Worm (Caenorhabditis elegans): ENCODE measurements around the gene col-91.

DNA sequence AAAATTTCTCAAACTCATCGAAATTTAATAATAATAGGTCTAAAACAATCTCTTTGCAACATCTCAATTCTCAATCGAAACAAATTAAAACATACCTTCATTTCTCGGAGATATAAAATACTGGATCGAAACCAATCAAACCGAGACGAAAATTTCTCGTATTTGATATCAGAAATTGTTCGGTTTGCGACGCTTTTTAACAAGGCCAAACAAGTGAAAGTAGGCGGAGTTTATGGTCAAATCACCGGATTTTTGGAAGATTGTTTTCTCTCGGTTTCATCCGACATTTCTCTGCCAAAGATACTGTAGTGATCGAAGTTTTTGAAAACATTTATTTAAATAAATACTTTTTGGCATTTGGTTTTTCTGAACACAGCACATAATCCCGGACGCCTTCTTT lies 28.1 kb downstream of the col-91 start, which contains the start of gene C02F5.14:
- no peak for TF ChIP-seq snpc-4 (tag; optimal IDR thresholded peaks at IDR 0.05)
- TF ChIP-seq ama-1 (optimal IDR thresholded peaks at IDR 0.05): no peak
- no peak for TF ChIP-seq mab-5 (tag; optimal IDR thresholded peaks at IDR 0.05)
- no peak for TF ChIP-seq unc-62 (GFP tag; optimal IDR thresholded peaks at IDR 0.05)
- TF ChIP-seq nhr-6 (tag; optimal IDR thresholded peaks at IDR 0.05): no peak
- TF ChIP-seq ceh-82 (tag; optimal IDR thresholded peaks at IDR 0.05): no peak
- no peak for TF ChIP-seq nhr-10 (tag; optimal IDR thresholded peaks at IDR 0.05)
